In genomic region chr3R:20984087-20984486, dm6 we compare ENCODE assay signal across 4 fruit fly cellular contexts.
TF ChIP-seq lines count a peak whose summit lies in the region.

No protein-coding gene starts in this region.

- TF ChIP-seq CTCF in S2 (optimal IDR thresholded peaks at IDR 0.05; lab: Kevin White, UChicago) = peak; percentile 80 to 82
- peak; percentile 90 for TF ChIP-seq CTCF in whole organism, embryonic (GFP tag; optimal IDR thresholded peaks at IDR 0.05; lab: Kevin White, UChicago)

TF ChIP-seq in whole organism, embryonic, 481 proteins besides CTCF, POLR2A, EP300 and RAD21:
- no peak for TF ChIP-seq CG18764 (GFP tag; optimal IDR thresholded peaks at IDR 0.05; lab: Kevin White, UChicago)
- TF ChIP-seq Lim3 (GFP tag; IDR thresholded peaks at IDR 0.05; lab: Robert Waterston, UW) = no peak
- TF ChIP-seq CG33557 (GFP tag; optimal IDR thresholded peaks at IDR 0.05; lab: Kevin White, UChicago) = no peak
- TF ChIP-seq Sin3A (optimal IDR thresholded peaks at IDR 0.05; lab: Kevin White, UChicago) = no peak
- TF ChIP-seq CG6791 (GFP tag; IDR thresholded peaks at IDR 0.05; lab: Robert Waterston, UW; ENCODE audit: partially characterized antibody) = 0 out of 3 replicates have a peak, but pooled peaks have one; percentile 7
- no peak for TF ChIP-seq pho (GFP tag; optimal IDR thresholded peaks at IDR 0.05; lab: Kevin White, UChicago)
- 0 out of 2 replicates have a peak, but pooled peaks have one; percentile 3 for TF ChIP-seq NFAT (GFP tag; IDR thresholded peaks at IDR 0.05; lab: Robert Waterston, UW)
- no peak for TF ChIP-seq lmd (GFP tag; IDR thresholded peaks at IDR 0.05; lab: Robert Waterston, UW)
- 0 out of 2 replicates have a peak, but pooled peaks have one; percentile 17 for TF ChIP-seq Nf-YA (GFP tag; IDR thresholded peaks at IDR 0.05; lab: Robert Waterston, UW)
- TF ChIP-seq CG8478 (optimal IDR thresholded peaks at IDR 0.05; lab: Kevin White, UChicago) = peak; percentile 76
- TF ChIP-seq Med (GFP tag; lab: Kevin White, UChicago) = peak; percentile 57
- no peak for TF ChIP-seq nerfin-2 (GFP tag; IDR thresholded peaks at IDR 0.05; lab: Robert Waterston, UW; ENCODE audit: partially characterized antibody)
- TF ChIP-seq CG1024 (GFP tag; IDR thresholded peaks at IDR 0.05; lab: Robert Waterston, UW) = no peak
- no peak for TF ChIP-seq bcd (GFP tag; optimal IDR thresholded peaks at IDR 0.05; lab: Kevin White, UChicago)
- 0 out of 3 replicates have a peak, but pooled peaks have one; percentile 16 for TF ChIP-seq otp (GFP tag; IDR thresholded peaks at IDR 0.05; lab: Robert Waterston, UW)
- TF ChIP-seq sens (GFP tag; lab: Kevin White, UChicago) = peak; percentile 1
- no peak for TF ChIP-seq CG6689 (GFP tag; IDR thresholded peaks at IDR 0.05; lab: Robert Waterston, UW)
- no peak for TF ChIP-seq MTF-1 (GFP tag; optimal IDR thresholded peaks at IDR 0.05; lab: Kevin White, UChicago; ENCODE audit: borderline replicate concordance)
- TF ChIP-seq kni (GFP tag; optimal IDR thresholded peaks at IDR 0.05; lab: Kevin White, UChicago) = no peak
- TF ChIP-seq C15 (GFP tag; IDR thresholded peaks at IDR 0.05; lab: Robert Waterston, UW) = no peak
TF ChIP-seq in whole organism, embryonic: peak in this region for 7.

TF ChIP-seq in whole organism, pupa, 21 proteins besides CTCF, POLR2A, EP300 and RAD21:
- no peak for TF ChIP-seq CG15710 (tag; optimal IDR thresholded peaks at IDR 0.05; lab: Kevin White, UChicago)
- TF ChIP-seq CG32121 (GFP tag; IDR thresholded peaks at IDR 0.05; lab: Robert Waterston, UW) = no peak
- TF ChIP-seq rn (GFP tag; IDR thresholded peaks at IDR 0.05; lab: Robert Waterston, UW) = 0 out of 2 replicates have a peak, but pooled peaks have one; percentile 6
- TF ChIP-seq Pif1A (GFP tag; optimal IDR thresholded peaks at IDR 0.05; lab: Kevin White, UChicago) = no peak
- no peak for TF ChIP-seq CG8301 (tag; optimal IDR thresholded peaks at IDR 0.05; lab: Kevin White, UChicago)
- TF ChIP-seq Snoo (tag; optimal IDR thresholded peaks at IDR 0.05; lab: Kevin White, UChicago) = no peak
- TF ChIP-seq gl (tag; optimal IDR thresholded peaks at IDR 0.05; lab: Kevin White, UChicago) = no peak
- TF ChIP-seq fd96Ca (GFP tag; IDR thresholded peaks at IDR 0.05; lab: Robert Waterston, UW) = 0 out of 3 replicates have a peak, but pooled peaks have one; percentile 41

TF ChIP-seq in whole organism, wandering third instar larva, 38 proteins besides CTCF, POLR2A, EP300 and RAD21:
- no peak for TF ChIP-seq dl (GFP tag; optimal IDR thresholded peaks at IDR 0.05; lab: Kevin White, UChicago; ENCODE audit: insufficient read depth in 1 of 2, partially characterized antibody in 2 of 2)
- TF ChIP-seq Rel (GFP tag; optimal IDR thresholded peaks at IDR 0.05; lab: Kevin White, UChicago) = no peak
- TF ChIP-seq Rel (tag; optimal IDR thresholded peaks at IDR 0.05; lab: Kevin White, UChicago) = no peak
- peak; percentile 43 for TF ChIP-seq Myc (optimal IDR thresholded peaks at IDR 0.05; lab: Kevin White, UChicago)
- TF ChIP-seq rgr (GFP tag; optimal IDR thresholded peaks at IDR 0.05; lab: Kevin White, UChicago) = no peak
- TF ChIP-seq tai (GFP tag; optimal IDR thresholded peaks at IDR 0.05; lab: Kevin White, UChicago) = no peak
